Worm (Caenorhabditis elegans): Measurements from ENCODE around the gene nhr-187.

nhr-187 gene

DNA sequence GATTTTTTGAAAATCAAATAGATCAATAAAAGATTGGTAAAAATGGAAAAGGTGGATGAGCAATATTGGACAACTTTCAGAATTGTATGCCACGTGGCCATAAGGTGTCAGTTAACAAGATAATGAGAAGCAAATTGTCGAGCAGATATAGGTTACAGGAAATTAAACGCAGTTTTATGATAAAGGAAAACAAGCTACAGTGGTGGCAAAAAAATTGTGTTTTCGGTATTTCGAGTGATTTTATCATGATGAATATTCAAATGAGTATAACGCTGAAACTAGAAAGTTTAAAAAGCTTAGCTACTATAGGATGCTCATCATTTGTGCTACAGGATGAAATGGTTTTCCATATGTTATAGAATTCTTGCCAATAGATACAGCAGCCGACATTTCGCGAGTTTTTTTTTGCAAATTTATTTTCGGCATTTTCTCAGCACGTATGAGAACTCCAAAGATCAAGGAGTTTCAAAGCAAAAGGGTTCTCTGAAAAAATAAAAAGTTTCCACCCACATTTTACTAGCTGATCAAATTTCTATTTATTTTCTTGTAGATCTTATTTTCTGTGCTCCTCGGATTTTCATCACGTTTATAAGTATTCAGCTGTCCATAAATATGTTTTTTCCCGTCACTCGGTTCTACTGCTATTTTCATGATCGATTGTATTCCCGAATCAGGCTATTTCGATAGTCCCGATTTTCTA is 39.9 kb upstream of the nhr-187 start, which contains the start of the genes str-229 and srh-190:
str-229 (minus strand) TSS at position 101 of the 700 bp plus-strand sequence.
srh-190 (plus strand) TSS at position 650 of the 700 bp plus-strand sequence.
- TF ChIP-seq madf-2 (tag; optimal IDR thresholded peaks at IDR 0.05) (no peak), hlh-15 (tag; optimal IDR thresholded peaks at IDR 0.05) (no peak), fax-1 (tag; optimal IDR thresholded peaks at IDR 0.05) (no peak), ceh-30 (tag; optimal IDR thresholded peaks at IDR 0.05) (no peak), pat-9 (tag; optimal IDR thresholded peaks at IDR 0.05) (no peak), sox-2 (GFP tag; IDR thresholded peaks at IDR 0.05) (no peak), tbx-7 (tag; optimal IDR thresholded peaks at IDR 0.05) (no peak), nhr-232 (tag; optimal IDR thresholded peaks at IDR 0.05) (no peak), ztf-16 (tag; optimal IDR thresholded peaks at IDR 0.05) (no peak), K02D7.2 (tag; optimal IDR thresholded peaks at IDR 0.05) (no peak), ahr-1 (tag; optimal IDR thresholded peaks at IDR 0.05) (no peak), elt-4 (tag; optimal IDR thresholded peaks at IDR 0.05) (no peak), ceh-22 (tag; optimal IDR thresholded peaks at IDR 0.05) (no peak), dmd-4 (tag; optimal IDR thresholded peaks at IDR 0.05; ENCODE audit: borderline replicate concordance) (no peak), fkh-10 (GFP tag; optimal IDR thresholded peaks at IDR 0.05) (no peak), K09A11.1 (tag; optimal IDR thresholded peaks at IDR 0.05; ENCODE audit: insufficient read depth) (no peak), sox-4 (tag; optimal IDR thresholded peaks at IDR 0.05) (no peak)

DNA sequence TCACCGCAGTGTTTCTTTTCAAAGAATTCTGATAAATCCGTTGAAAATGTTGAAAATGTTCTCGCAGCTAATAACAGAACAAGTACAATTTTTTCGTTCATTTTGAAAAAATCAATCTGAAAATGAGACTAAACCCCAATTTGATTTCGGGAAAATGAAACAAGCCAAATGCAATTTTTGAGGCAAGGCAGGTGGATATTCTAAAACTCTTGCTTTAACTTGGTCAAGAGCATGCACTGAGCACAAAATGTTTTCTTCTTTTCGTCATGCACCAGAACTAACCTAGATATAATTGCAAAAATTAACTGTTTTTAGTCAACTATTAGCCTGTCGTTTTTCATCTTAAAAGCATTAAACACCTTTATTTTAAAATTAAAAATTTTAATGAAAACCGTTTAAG is 37.4 kb upstream of the nhr-187 start, which contains the start of gene irld-22:
irld-22 (minus strand) TSS at position 101 of the 400 bp plus-strand sequence.
- TF ChIP-seq dve-1 (tag; optimal IDR thresholded peaks at IDR 0.05) (no peak), syd-9 (tag; optimal IDR thresholded peaks at IDR 0.05) (no peak), odd-2 (tag; optimal IDR thresholded peaks at IDR 0.05) (no peak), hlh-8 (tag; optimal IDR thresholded peaks at IDR 0.05) (no peak)

DNA sequence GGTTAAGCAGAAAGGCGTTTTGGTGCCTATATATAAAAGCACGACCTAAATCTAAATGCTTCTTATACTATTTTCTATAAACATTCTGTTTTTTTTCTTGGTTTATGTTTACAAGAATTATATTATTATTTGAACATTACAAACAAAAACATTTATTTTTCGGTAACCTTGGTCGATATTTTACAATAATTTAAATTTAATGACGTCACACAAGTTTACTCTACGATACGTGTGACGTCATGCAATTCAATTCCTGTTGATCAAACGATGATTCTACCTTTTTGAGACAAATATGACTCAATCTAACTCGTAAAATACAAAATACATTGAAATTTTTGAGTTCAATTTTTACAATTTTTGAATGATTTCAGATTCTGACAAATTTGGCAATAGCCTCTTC is 33.3 kb upstream of the nhr-187 start:
- TF ChIP-seq pha-2 (tag; optimal IDR thresholded peaks at IDR 0.05) (no peak), elt-2 (tag; optimal IDR thresholded peaks at IDR 0.05) (no peak), hlh-15 (tag; optimal IDR thresholded peaks at IDR 0.05) (no peak), pag-3 (tag; optimal IDR thresholded peaks at IDR 0.05; ENCODE audit: borderline replicate concordance) (no peak), fax-1 (tag; optimal IDR thresholded peaks at IDR 0.05) (no peak), zip-5 (tag; optimal IDR thresholded peaks at IDR 0.05) (no peak), F13H6.1 (tag; optimal IDR thresholded peaks at IDR 0.05) (no peak), ceh-24 (tag; optimal IDR thresholded peaks at IDR 0.05) (no peak), nhr-232 (tag; optimal IDR thresholded peaks at IDR 0.05) (no peak), ets-4 (tag; optimal IDR thresholded peaks at IDR 0.05) (no peak), odd-2 (tag; optimal IDR thresholded peaks at IDR 0.05) (no peak)

DNA sequence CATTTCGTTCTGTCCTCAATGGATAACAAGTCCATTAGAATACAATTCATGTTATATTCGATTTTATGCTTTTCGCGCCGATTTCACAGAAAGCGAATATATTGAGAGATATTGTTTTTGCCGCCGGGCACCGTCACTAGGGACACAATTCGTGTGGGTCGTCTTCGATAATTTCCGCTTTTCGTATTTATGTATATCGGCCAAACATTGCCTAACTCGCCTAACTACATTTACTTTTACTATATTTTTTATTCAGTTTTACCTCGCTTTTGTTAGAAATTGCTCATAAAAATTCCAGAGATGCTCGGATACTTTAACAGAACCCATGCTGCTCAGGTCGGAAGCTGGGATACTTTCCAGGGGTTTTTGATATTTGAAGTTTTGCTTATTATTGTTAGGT is 31.9 kb upstream of the nhr-187 start, which contains the start of gene sre-9:
sre-9 (plus strand) TSS at position 301 of the 400 bp plus-strand sequence.
- no peak for TF ChIP-seq K09A11.1 (tag; optimal IDR thresholded peaks at IDR 0.05; ENCODE audit: insufficient read depth)
- TF ChIP-seq elt-4 (tag; optimal IDR thresholded peaks at IDR 0.05), result no peak
- TF ChIP-seq ahr-1 (tag; optimal IDR thresholded peaks at IDR 0.05), result no peak
- TF ChIP-seq zip-5 (tag; optimal IDR thresholded peaks at IDR 0.05), result no peak
- TF ChIP-seq tbx-7 (tag; optimal IDR thresholded peaks at IDR 0.05), result no peak
- TF ChIP-seq lin-11 (tag; optimal IDR thresholded peaks at IDR 0.05), result no peak
- TF ChIP-seq hlh-6 (tag; optimal IDR thresholded peaks at IDR 0.05), result no peak
- no peak for TF ChIP-seq unc-3 (GFP tag; conservative IDR thresholded peaks at IDR 0.05)
- TF ChIP-seq unc-3 (tag; optimal IDR thresholded peaks at IDR 0.05), result no peak
- TF ChIP-seq tbx-2 (tag; optimal IDR thresholded peaks at IDR 0.05), result no peak
- no peak for TF ChIP-seq elt-2 (tag; optimal IDR thresholded peaks at IDR 0.05)
- TF ChIP-seq nfya-1 (tag; optimal IDR thresholded peaks at IDR 0.05), result no peak
- no peak for TF ChIP-seq sox-2 (GFP tag; IDR thresholded peaks at IDR 0.05)
- no peak for TF ChIP-seq hlh-15 (tag; optimal IDR thresholded peaks at IDR 0.05)
- TF ChIP-seq npax-4 (tag; optimal IDR thresholded peaks at IDR 0.05), result no peak
- TF ChIP-seq ceh-14 (tag; optimal IDR thresholded peaks at IDR 0.05), result no peak
- no peak for TF ChIP-seq fkh-10 (GFP tag; optimal IDR thresholded peaks at IDR 0.05)
